Worm (Caenorhabditis elegans) whole organism, young adult: ENCODE measurements around the gene prde-1.

Source experiments
- B0035.1 ChIP-seq: sonication (generic microtip); optimal IDR thresholded peaks from 2 replicates; lab custom pipeline; 2016; ENCODE audit warnings: missing genetic modification characterization, mild to moderate bottlenecking, missing compliant biosample characterization, missing genotype, missing genetic modification reagents
- B0261.1 ChIP-seq: sonication (generic microtip); optimal IDR thresholded peaks from 2 replicates; lab custom pipeline; 2016; ENCODE audit warnings: mild to moderate bottlenecking, missing genetic modification characterization, moderate library complexity, missing compliant biosample characterization
- B0336.3 ChIP-seq: fragments of 200-800 bp; sonication (Bioruptor generic); IDR thresholded peaks from 2 replicates; pipeline ENCODE4 v1.3.6; 2022; ENCODE audit warnings: missing genetic modification characterization, missing compliant biosample characterization
- C17E4.6 ChIP-seq: fragments of 200-800 bp; sonication (Bioruptor generic); IDR thresholded peaks from 2 replicates; pipeline ENCODE4 v1.3.6; 2022; ENCODE audit warnings: missing genetic modification reagents, missing genetic modification characterization, missing compliant biosample characterization
- F33H1.4 ChIP-seq: fragments of 200-800 bp; sonication (Bioruptor generic); IDR thresholded peaks from 2 replicates; pipeline ENCODE4 v1.3.6; 2022; ENCODE audit warnings: missing genetic modification reagents, missing genetic modification characterization, missing compliant biosample characterization
- T26A5.8 ChIP-seq: sonication (generic microtip); optimal IDR thresholded peaks from 2 replicates; lab custom pipeline; 2016; ENCODE audit warnings: missing genetic modification characterization, missing compliant biosample characterization
- Y53G8AR.9 ChIP-seq: fragments of 200-800 bp; sonication (Bioruptor generic); conservative IDR thresholded peaks from 2 replicates; pipeline ENCODE4 v1.3.6; 2022; ENCODE audit warnings: missing genetic modification reagents, missing genetic modification characterization, missing compliant biosample characterization
- ZK185.1 ChIP-seq: sonication (generic microtip); optimal IDR thresholded peaks from 2 replicates; lab custom pipeline; 2016; ENCODE audit warnings: mild to moderate bottlenecking, missing genetic modification characterization, missing compliant biosample characterization; ENCODE audit not compliant: poor library complexity, severe bottlenecking
- attf-3 ChIP-seq: fragments of 200-800 bp; sonication (Bioruptor generic); conservative IDR thresholded peaks from 2 replicates; pipeline ENCODE4 v1.3.6; 2022; ENCODE audit warnings: missing genetic modification reagents, missing genetic modification characterization, missing compliant biosample characterization
- attf-6 ChIP-seq: fragments of 200-800 bp; sonication (Bioruptor generic); IDR thresholded peaks from 2 replicates; pipeline ENCODE4 v1.3.6; 2022; ENCODE audit warnings: missing genetic modification reagents, missing genetic modification characterization, missing compliant biosample characterization
- bed-1 ChIP-seq: fragments of 200-800 bp; sonication (Bioruptor generic); IDR thresholded peaks from 2 replicates; pipeline ENCODE4 v1.3.6; 2022; ENCODE audit warnings: missing genetic modification reagents, missing genetic modification characterization, missing compliant biosample characterization
- cebp-2 ChIP-seq: fragments of 200-800 bp; sonication (Bioruptor generic); IDR thresholded peaks from 2 replicates; pipeline ENCODE4 v1.3.6; 2022; ENCODE audit warnings: missing genetic modification characterization, missing compliant biosample characterization
- ceh-100 ChIP-seq: fragments of 200-800 bp; sonication (Bioruptor generic); IDR thresholded peaks from 2 replicates; pipeline ENCODE4 v1.3.6; 2022; ENCODE audit warnings: missing genetic modification reagents, missing genetic modification characterization, missing compliant biosample characterization
- ceh-27 ChIP-seq: fragments of 200-800 bp; sonication (Bioruptor generic); optimal IDR thresholded peaks from 2 replicates; lab custom pipeline; 2018; ENCODE audit warnings: mild to moderate bottlenecking, missing genetic modification characterization, moderate library complexity, missing compliant biosample characterization
- dpl-1 ChIP-seq: fragments of 150-350 bp; optimal IDR thresholded peaks from 2 replicates; lab custom pipeline; 2014; ENCODE audit warnings: missing biosample characterization, missing genetic modification reagents, missing genetic modification characterization
- efl-1 ChIP-seq: fragments of 150-350 bp; optimal IDR thresholded peaks from 2 replicates; lab custom pipeline; 2014; ENCODE audit warnings: missing biosample characterization, missing genetic modification reagents, missing genetic modification characterization
- ekl-4 ChIP-seq: fragments of 200-800 bp; sonication (Bioruptor generic); IDR thresholded peaks from 2 replicates; pipeline ENCODE4 v1.3.6; 2022; ENCODE audit warnings: missing genetic modification reagents, missing genetic modification characterization, missing compliant biosample characterization
- ets-4 ChIP-seq: fragments of 200-800 bp; sonication (Bioruptor generic); optimal IDR thresholded peaks from 2 replicates; lab custom pipeline; 2018; ENCODE audit warnings: mild to moderate bottlenecking, missing genetic modification characterization, missing compliant biosample characterization
- fkh-3 ChIP-seq: sonication (generic microtip); optimal IDR thresholded peaks from 2 replicates; lab custom pipeline; 2016; ENCODE audit warnings: mild to moderate bottlenecking, missing genetic modification characterization, missing compliant biosample characterization
- him-1 ChIP-seq: sonication (generic microtip); optimal IDR thresholded peaks from 2 replicates; lab custom pipeline; 2016; ENCODE audit warnings: missing genotype, missing genetic modification reagents, missing genetic modification characterization, missing compliant biosample characterization
- hlh-26 ChIP-seq: fragments of 200-800 bp; sonication (Bioruptor generic); conservative IDR thresholded peaks from 2 replicates; pipeline ENCODE4 v1.3.6; 2022; ENCODE audit warnings: missing genetic modification reagents, missing genetic modification characterization, missing compliant biosample characterization
- let-607 ChIP-seq, 2 experiments: fragments of 200-800 bp in 1 of 2; sonication (Bioruptor generic) in 1 of 2; sonication (generic microtip) in 1 of 2; optimal IDR thresholded peaks; 2 replicates each; lab custom pipeline; 2016 to 2018; ENCODE audit warnings: mild to moderate bottlenecking in 2 of 2, missing compliant biosample characterization in 2 of 2, missing genetic modification characterization in 2 of 2, moderate library complexity in 2 of 2, missing genotype in 1 of 2
- lin-35 ChIP-seq, 3 experiments: fragments of 150-350 bp in 2 of 3; sonication (generic microtip) in 1 of 3; optimal IDR thresholded peaks; 2 replicates each; lab custom pipeline; 2014 to 2018; ENCODE audit warnings: missing biosample characterization in 3 of 3, missing genetic modification characterization in 3 of 3, missing genetic modification reagents in 3 of 3
- lin-40 ChIP-seq: sonication (generic microtip); optimal IDR thresholded peaks from 2 replicates; lab custom pipeline; 2016; ENCODE audit warnings: missing genetic modification characterization, mild to moderate bottlenecking, missing compliant biosample characterization, missing genotype, missing genetic modification reagents
- lin-54 ChIP-seq: fragments of 200-800 bp; sonication (Bioruptor generic); optimal IDR thresholded peaks from 2 replicates; lab custom pipeline; 2018; ENCODE audit warnings: mild to moderate bottlenecking, missing genetic modification characterization, missing compliant biosample characterization
- lir-1 ChIP-seq: fragments of 200-800 bp; sonication (Bioruptor generic); conservative IDR thresholded peaks from 2 replicates; pipeline ENCODE4 v1.3.6; 2022; ENCODE audit warnings: missing genetic modification reagents, missing genetic modification characterization, missing compliant biosample characterization
- lsl-1 ChIP-seq: fragments of 200-800 bp; sonication (Bioruptor generic); optimal IDR thresholded peaks from 2 replicates; lab custom pipeline; 2018; ENCODE audit warnings: mild to moderate bottlenecking, missing genetic modification characterization, moderate library complexity, missing compliant biosample characterization
- madf-3 ChIP-seq: fragments of 200-800 bp; sonication (Bioruptor generic); IDR thresholded peaks from 2 replicates; pipeline ENCODE4 v1.3.6; 2022; ENCODE audit warnings: missing genetic modification reagents, missing genetic modification characterization, missing compliant biosample characterization
- madf-6 ChIP-seq: fragments of 200-800 bp; sonication (Bioruptor generic); IDR thresholded peaks from 2 replicates; pipeline ENCODE4 v1.3.6; 2022; ENCODE audit warnings: missing genetic modification reagents, missing genetic modification characterization, missing compliant biosample characterization
- madf-8 ChIP-seq: fragments of 200-800 bp; sonication (Bioruptor generic); conservative IDR thresholded peaks from 2 replicates; pipeline ENCODE4 v1.3.6; 2022; ENCODE audit warnings: missing genetic modification reagents, missing genetic modification characterization, missing compliant biosample characterization
- mes-4 ChIP-seq: sonication (generic microtip); optimal IDR thresholded peaks from 2 replicates; lab custom pipeline; 2016; ENCODE audit warnings: missing genotype, missing genetic modification characterization, missing compliant biosample characterization
- nfya-2 ChIP-seq: fragments of 200-800 bp; sonication (Bioruptor generic); IDR thresholded peaks from 2 replicates; pipeline ENCODE4 v1.3.6; 2022; ENCODE audit warnings: missing genetic modification reagents, missing genetic modification characterization, missing compliant biosample characterization
- nhr-120 ChIP-seq: fragments of 200-800 bp; sonication (Bioruptor generic); IDR thresholded peaks from 2 replicates; pipeline ENCODE4 v1.3.6; 2022; ENCODE audit warnings: missing genetic modification characterization, missing compliant biosample characterization
- nhr-179 ChIP-seq: sonication (generic microtip); optimal IDR thresholded peaks from 2 replicates; lab custom pipeline; 2016; ENCODE audit warnings: mild to moderate bottlenecking, missing genetic modification characterization, missing compliant biosample characterization
- nhr-27 ChIP-seq: fragments of 200-800 bp; sonication (Bioruptor generic); optimal IDR thresholded peaks from 2 replicates; lab custom pipeline; 2018; ENCODE audit warnings: mild to moderate bottlenecking, missing genetic modification characterization, moderate library complexity, missing compliant biosample characterization
- nhr-90 ChIP-seq: sonication (generic microtip); optimal IDR thresholded peaks from 2 replicates; lab custom pipeline; 2016; ENCODE audit warnings: missing genotype, mild to moderate bottlenecking, missing genetic modification characterization, missing compliant biosample characterization
- rcor-1 ChIP-seq: fragments of 200-800 bp; sonication (Bioruptor generic); IDR thresholded peaks from 2 replicates; pipeline ENCODE4 v1.3.6; 2022; ENCODE audit warnings: missing genetic modification reagents, missing genetic modification characterization, missing compliant biosample characterization
- rpc-1 ChIP-seq, 2 experiments: fragments of 150-350 bp in 1 of 2; sonication (generic microtip) in 1 of 2; optimal IDR thresholded peaks; 2 replicates each; lab custom pipeline; 2014 to 2018; ENCODE audit warnings: missing biosample characterization in 1 of 2, missing genetic modification characterization in 1 of 2, missing genetic modification reagents in 1 of 2, missing genotype in 1 of 2
- sdz-38 ChIP-seq: sonication (generic microtip); optimal IDR thresholded peaks from 2 replicates; lab custom pipeline; 2016; ENCODE audit warnings: missing genotype, missing genetic modification characterization, missing compliant biosample characterization
- snpc-1.3 ChIP-seq: sonication (generic microtip); optimal IDR thresholded peaks from 2 replicates; lab custom pipeline; 2017; ENCODE audit warnings: missing genetic modification characterization, mild to moderate bottlenecking, missing compliant biosample characterization, antibody characterized with exemption, moderate library complexity, missing genotype, missing genetic modification reagents; ENCODE audit not compliant: insufficient read depth
- snpc-3.4 ChIP-seq: sonication (generic microtip); optimal IDR thresholded peaks from 2 replicates; lab custom pipeline; 2017; ENCODE audit warnings: missing genetic modification characterization, mild to moderate bottlenecking, missing compliant biosample characterization, antibody characterized with exemption, moderate library complexity, missing genotype, missing genetic modification reagents
- tbp1 ChIP-seq: fragments of 200-800 bp; sonication (Bioruptor generic); optimal IDR thresholded peaks from 2 replicates; lab custom pipeline; 2018; ENCODE audit warnings: mild to moderate bottlenecking, missing genetic modification characterization, missing compliant biosample characterization
- tbx-9 ChIP-seq: sonication (generic microtip); optimal IDR thresholded peaks from 2 replicates; lab custom pipeline; 2016; ENCODE audit warnings: borderline replicate concordance, missing genetic modification characterization, inconsistent platforms, missing compliant biosample characterization
- tlf-1 ChIP-seq: fragments of 200-800 bp; sonication (Bioruptor generic); optimal IDR thresholded peaks from 2 replicates; lab custom pipeline; 2018; ENCODE audit warnings: mild to moderate bottlenecking, missing genetic modification characterization, missing compliant biosample characterization
- xnd-1 ChIP-seq: sonication (generic microtip); optimal IDR thresholded peaks from 2 replicates; lab custom pipeline; 2016; ENCODE audit warnings: missing genotype, missing genetic modification reagents, missing genetic modification characterization, missing compliant biosample characterization
- ztf-26 ChIP-seq: sonication (generic microtip); optimal IDR thresholded peaks from 2 replicates; lab custom pipeline; 2017; ENCODE audit warnings: missing genetic modification characterization, missing compliant biosample characterization
- ztf-28 ChIP-seq: fragments of 200-800 bp; sonication (Bioruptor generic); IDR thresholded peaks from 2 replicates; pipeline ENCODE4 v1.3.6; 2022; ENCODE audit warnings: missing genetic modification reagents, missing genetic modification characterization, missing compliant biosample characterization

Gene prde-1

ce11 chrV:15511613-15512216 lies 26.3 kb upstream of the prde-1 start, which contains the start of gene rpl-38 (continued):
- TF ChIP-seq snpc-1.3 (tag; lab: Kevin White, UChicago) (peak; percentile 85), nhr-27 (tag; lab: Kevin White, UChicago) (no peak), ekl-4 (GFP tag; lab: Robert Waterston, UW) (peak; percentile 52), attf-6 (GFP tag; lab: Robert Waterston, UW) (peak; percentile 46; the same call in 1 of the 2 replicates), nhr-90 (tag; lab: Kevin White, UChicago) (no peak), madf-3 (GFP tag; lab: Robert Waterston, UW) (peak; percentile 58; the same call in 1 of the 2 replicates), nhr-120 (no peak), mes-4 (tag; lab: Kevin White, UChicago) (no peak), tbp1 (peak; percentile 70), B0336.3 (peak; percentile 40; the same call in 1 of the 2 replicates), ztf-26 (tag; lab: Kevin White, UChicago) (no peak), nfya-2 (no peak), him-1 (tag; lab: Kevin White, UChicago) (peak; percentile 76), F33H1.4 (peak; percentile 99), efl-1 (peak; percentile 58), bed-1 (GFP tag; lab: Robert Waterston, UW) (no peak), ceh-100 (GFP tag; lab: Robert Waterston, UW) (peak; percentile 38; the same call in 1 of the 2 replicates), xnd-1 (peak; percentile 70), ztf-28 (GFP tag; lab: Robert Waterston, UW) (no peak), attf-3 (GFP tag; lab: Robert Waterston, UW) (peak; percentile 67), rcor-1 (GFP tag; lab: Robert Waterston, UW) (peak; percentile 75), ets-4 (GFP tag; lab: Kevin White, UChicago) (no peak), cebp-2 (GFP tag; lab: Robert Waterston, UW) (no peak), C17E4.6 (GFP tag; lab: Robert Waterston, UW) (0 out of 2 replicates have a peak, but pooled peaks have one; percentile 45), fkh-3 (no peak), rpc-1 (optimal IDR thresholded peaks at IDR 0.05; lab: Kevin White, UChicago) (no peak), rpc-1 (tag; optimal IDR thresholded peaks at IDR 0.05; lab: Kevin White, UChicago) (peak; percentile 7), tbx-9 (no peak), dpl-1 (GFP tag; lab: Kevin White, UChicago) (peak; percentile 52), nhr-179 (tag; lab: Kevin White, UChicago) (no peak), lsl-1 (GFP tag; lab: Kevin White, UChicago) (peak; percentile 97), tlf-1 (GFP tag; lab: Kevin White, UChicago) (peak; percentile 63), B0035.1 (tag; lab: Kevin White, UChicago) (no peak), hlh-26 (GFP tag; lab: Robert Waterston, UW) (no peak), madf-6 (peak; percentile 91), lir-1 (GFP tag; lab: Robert Waterston, UW) (no peak), Y53G8AR.9 (GFP tag; lab: Robert Waterston, UW) (peak; percentile 79), T26A5.8 (tag; lab: Kevin White, UChicago) (no peak), B0261.1 (tag; lab: Kevin White, UChicago) (peak; percentile 46), let-607 (tag; optimal IDR thresholded peaks at IDR 0.05; lab: Kevin White, UChicago) (no peak), madf-8 (GFP tag; lab: Robert Waterston, UW) (peak; percentile 49), lin-54 (GFP tag; lab: Kevin White, UChicago) (peak; percentile 76), lin-40 (tag; lab: Kevin White, UChicago) (peak; percentile 78), snpc-3.4 (tag; lab: Kevin White, UChicago) (peak; percentile 90), lin-35 (GFP tag; optimal IDR thresholded peaks at IDR 0.05; lab: Kevin White, UChicago) (peak in 1 of 3 experiments; percentile 81), ZK185.1 (tag; lab: Kevin White, UChicago) (peak; percentile 50), ceh-27 (GFP tag; lab: Kevin White, UChicago) (peak; percentile 62), sdz-38 (tag; lab: Kevin White, UChicago) (no peak)
